Worm (Caenorhabditis elegans): ENCODE results near the gene pals-16.

- no peak for TF ChIP-seq tab-1 (GFP tag; IDR thresholded peaks at IDR 0.05)
- no peak for TF ChIP-seq klf-2 (GFP tag; conservative IDR thresholded peaks at IDR 0.05)
Observed at ce11 chrIII:1413890-1414613, 14.3 kb downstream of the pals-16 start, which contains the start of gene Y82E9BR.14.

Measured in whole organism, midembryonic.